Fruit fly (Drosophila melanogaster) whole organism, embryonic: ENCODE results near the gene dob.

Experiments
- Atf6 ChIP-seq: fragments of 200-800 bp; sonication (Bioruptor generic); IDR thresholded peaks from 2 replicates; pipeline ENCODE4 v1.3.6; 2022; ENCODE audit warnings: missing biosample characterization, missing genetic modification characterization
- Awh ChIP-seq: fragments of 200-800 bp; sonication (Bioruptor generic); IDR thresholded peaks from 2 replicates; pipeline ENCODE4, ENCODE4 v1.3.6; 2022; ENCODE audit warnings: missing biosample characterization, missing genetic modification characterization
- Bgb ChIP-seq: fragments of 200-800 bp; sonication (Bioruptor generic); IDR thresholded peaks from 2 replicates; pipeline ENCODE4 v1.3.6; 2022; ENCODE audit warnings: missing biosample characterization, missing genetic modification characterization; ENCODE audit not compliant: partially characterized antibody
- CG10147 ChIP-seq: fragments of 200-800 bp; sonication (Bioruptor generic); optimal IDR thresholded peaks from 2 replicates; lab custom pipeline; 2019; ENCODE audit warnings: missing biosample characterization, mild to moderate bottlenecking, missing genetic modification characterization, moderate library complexity
- CG11085 ChIP-seq: fragments of 200-800 bp; sonication (Bioruptor generic); IDR thresholded peaks from 2 replicates; pipeline ENCODE4 v1.3.6; 2022; ENCODE audit warnings: missing biosample characterization, missing genetic modification characterization
- CG12071 ChIP-seq: fragments of 200-800 bp; sonication (Bioruptor generic); optimal IDR thresholded peaks from 3 replicates; lab custom pipeline; 2018; ENCODE audit warnings: missing biosample characterization, mild to moderate bottlenecking, missing genetic modification characterization
- CG13624 ChIP-seq: fragments of 200-800 bp; sonication (Bioruptor generic); optimal IDR thresholded peaks from 2 replicates; lab custom pipeline; 2016; ENCODE audit warnings: missing biosample characterization, missing genetic modification characterization
- CG1603 ChIP-seq: fragments of 200-800 bp; sonication (Bioruptor generic); optimal IDR thresholded peaks from 2 replicates; lab custom pipeline; 2019; ENCODE audit warnings: missing biosample characterization, mild to moderate bottlenecking, missing genetic modification characterization, moderate library complexity
- CG16815 ChIP-seq: fragments of 200-800 bp; sonication (Bioruptor generic); optimal IDR thresholded peaks from 3 replicates; lab custom pipeline; 2017; ENCODE audit warnings: missing biosample characterization, mild to moderate bottlenecking, missing genetic modification characterization
- CG17829 ChIP-seq: fragments of 200-800 bp; optimal IDR thresholded peaks from 2 replicates; lab custom pipeline; 2019; ENCODE audit warnings: missing biosample characterization, mild to moderate bottlenecking, missing genetic modification characterization, moderate library complexity
- CG1832 ChIP-seq: fragments of 200-800 bp; sonication (Bioruptor generic); optimal IDR thresholded peaks from 2 replicates; lab custom pipeline; 2017; ENCODE audit warnings: missing biosample characterization, mild to moderate bottlenecking, missing genetic modification characterization, inconsistent platforms
- CG2199 ChIP-seq: fragments of 200-800 bp; sonication (Bioruptor generic); IDR thresholded peaks from 3 replicates; pipeline ENCODE4 v1.3.6; 2022; ENCODE audit warnings: missing biosample characterization, missing genetic modification characterization
- CG2712 ChIP-seq: fragments of 200-800 bp; optimal IDR thresholded peaks from 3 replicates; lab custom pipeline; 2019; ENCODE audit warnings: missing biosample characterization, mild to moderate bottlenecking, missing genetic modification characterization, moderate library complexity
- CG2875 ChIP-seq: fragments of 200-800 bp; sonication (Bioruptor generic); optimal IDR thresholded peaks from 2 replicates; lab custom pipeline; 2017; ENCODE audit warnings: missing biosample characterization, mild to moderate bottlenecking, missing genetic modification characterization, missing genetic modification reagents
- CG32767 ChIP-seq: fragments of 200-800 bp; sonication (Bioruptor generic); IDR thresholded peaks from 2 replicates; pipeline ENCODE4 v1.3.6; 2022; ENCODE audit warnings: missing biosample characterization, missing genetic modification characterization
- CG4360 ChIP-seq: fragments of 200-800 bp; sonication (Bioruptor generic); IDR thresholded peaks from 2 replicates; pipeline ENCODE4 v1.3.6; 2022; ENCODE audit warnings: missing biosample characterization, missing genetic modification characterization
- CG6683 ChIP-seq: fragments of 200-800 bp; sonication (Bioruptor generic); optimal IDR thresholded peaks from 2 replicates; lab custom pipeline; 2017; ENCODE audit warnings: missing biosample characterization, mild to moderate bottlenecking, missing genetic modification characterization, missing genetic modification reagents
- CG7839 ChIP-seq: fragments of 200-800 bp; sonication (Bioruptor generic); optimal IDR thresholded peaks from 3 replicates; lab custom pipeline; 2018; ENCODE audit warnings: missing biosample characterization, mild to moderate bottlenecking, missing genetic modification characterization, moderate library complexity
- CG8290 ChIP-seq, 3 experiments: fragments of 200-800 bp; sonication (Bioruptor generic); optimal IDR thresholded peaks; 2 replicates each; lab custom pipeline; 2016 to 2019; ENCODE audit warnings: missing biosample characterization in 3 of 3, missing genetic modification characterization in 3 of 3, mild to moderate bottlenecking in 2 of 3, moderate library complexity in 1 of 3
- CG8944 ChIP-seq: fragments of 200-800 bp; sonication (Bioruptor generic); optimal IDR thresholded peaks from 3 replicates; lab custom pipeline; 2016; ENCODE audit warnings: missing biosample characterization, missing genetic modification characterization
- CG9609 ChIP-seq: fragments of 200-800 bp; sonication (Bioruptor generic); optimal IDR thresholded peaks from 3 replicates; lab custom pipeline; 2016; ENCODE audit warnings: missing biosample characterization, missing genetic modification characterization
- CG9727 ChIP-seq: fragments of 200-800 bp; sonication (Bioruptor generic); optimal IDR thresholded peaks from 3 replicates; lab custom pipeline; 2017; ENCODE audit warnings: missing biosample characterization, mild to moderate bottlenecking, missing genetic modification characterization
- CG9932 ChIP-seq: fragments of 200-800 bp; sonication (Bioruptor generic); IDR thresholded peaks from 2 replicates; pipeline ENCODE4 v1.3.6; 2022; ENCODE audit warnings: missing biosample characterization, missing genetic modification characterization
- Ets97D ChIP-seq: fragments of 200-800 bp; sonication (Bioruptor generic); optimal IDR thresholded peaks from 3 replicates; lab custom pipeline; 2016; ENCODE audit warnings: missing biosample characterization, missing genetic modification characterization
- HLH54F ChIP-seq: fragments of 200-800 bp; sonication (Bioruptor generic); optimal IDR thresholded peaks from 3 replicates; lab custom pipeline; 2016; ENCODE audit warnings: missing biosample characterization, missing genetic modification characterization
- MESR4 ChIP-seq: fragments of 200-800 bp; sonication (Bioruptor generic); optimal IDR thresholded peaks from 2 replicates; lab custom pipeline; 2018; ENCODE audit warnings: missing biosample characterization, mild to moderate bottlenecking, missing genetic modification characterization, moderate library complexity
- Neu2 ChIP-seq: fragments of 200-800 bp; sonication (Bioruptor generic); optimal IDR thresholded peaks from 3 replicates; lab custom pipeline; 2016; ENCODE audit warnings: missing biosample characterization, missing genetic modification characterization, borderline replicate concordance
- Rfx ChIP-seq: fragments of 200-800 bp; sonication (Bioruptor generic); IDR thresholded peaks from 2 replicates; pipeline ENCODE4 v1.3.6; 2022; ENCODE audit warnings: missing biosample characterization, missing genetic modification characterization
- Trl ChIP-seq, 3 experiments: fragments of >200 bp in 2 of 3; fragments of 200-800 bp in 1 of 3; sonication (Bioruptor generic) in 1 of 3; optimal IDR thresholded peaks; 2 replicates in 1 of 3; 3 replicates in 2 of 3; lab custom pipeline; 2016 to 2017; ENCODE audit warnings: missing biosample characterization in 1 of 3, missing genetic modification characterization in 1 of 3
- ab ChIP-seq: fragments of 200-800 bp; sonication (Bioruptor generic); optimal IDR thresholded peaks from 2 replicates; lab custom pipeline; 2016; ENCODE audit warnings: missing biosample characterization, missing genetic modification characterization
- cas ChIP-seq: fragments of 200-800 bp; sonication (Bioruptor generic); IDR thresholded peaks from 2 replicates; pipeline ENCODE4 v1.3.6; 2022; ENCODE audit warnings: missing biosample characterization, missing genetic modification characterization
- corto ChIP-seq: fragments of 200-800 bp; sonication (Bioruptor generic); optimal IDR thresholded peaks from 2 replicates; lab custom pipeline; 2016; ENCODE audit warnings: missing biosample characterization, mild to moderate bottlenecking, missing genetic modification characterization, moderate library complexity
- danr ChIP-seq: fragments of 200-800 bp; sonication (Bioruptor generic); IDR thresholded peaks from 2 replicates; pipeline ENCODE4 v1.3.6; 2022; ENCODE audit warnings: missing biosample characterization, missing genetic modification characterization
- ewg ChIP-seq: fragments of 200-800 bp; sonication (Bioruptor generic); optimal IDR thresholded peaks from 3 replicates; lab custom pipeline; 2017; ENCODE audit warnings: mild to moderate bottlenecking, missing biosample characterization, missing genetic modification reagents, missing genetic modification characterization
- fd3F ChIP-seq: fragments of 200-800 bp; sonication (Bioruptor generic); optimal IDR thresholded peaks from 2 replicates; lab custom pipeline; 2018; ENCODE audit warnings: missing biosample characterization, mild to moderate bottlenecking, missing genetic modification characterization, moderate library complexity
- fru ChIP-seq: fragments of >200 bp; optimal IDR thresholded peaks from 2 replicates; lab custom pipeline; 2017
- gem ChIP-seq: fragments of 200-800 bp; sonication (Bioruptor generic); optimal IDR thresholded peaks from 2 replicates; lab custom pipeline; 2019; ENCODE audit warnings: missing biosample characterization, mild to moderate bottlenecking, missing genetic modification characterization, moderate library complexity
- gro ChIP-seq: fragments of 200-800 bp; sonication (Bioruptor generic); optimal IDR thresholded peaks from 2 replicates; lab custom pipeline; 2016; ENCODE audit warnings: missing biosample characterization, missing genetic modification characterization
- kni ChIP-seq: fragments of 200-800 bp; sonication (Bioruptor generic); optimal IDR thresholded peaks from 3 replicates; lab custom pipeline; 2017; ENCODE audit warnings: mild to moderate bottlenecking, missing biosample characterization, missing genetic modification reagents, missing genetic modification characterization
- lola ChIP-seq, 3 experiments: fragments of >200 bp in 2 of 3; fragments of 200-800 bp in 1 of 3; sonication (Bioruptor generic) in 1 of 3; optimal IDR thresholded peaks; 2 replicates each; lab custom pipeline; 2017 to 2019; ENCODE audit warnings: missing biosample characterization in 3 of 3, missing genetic modification characterization in 3 of 3, mild to moderate bottlenecking in 1 of 3, moderate library complexity in 1 of 3
- lov ChIP-seq, 2 experiments: fragments of 200-800 bp in 1 of 2; fragments of >200 bp in 1 of 2; sonication (Bioruptor generic) in 1 of 2; IDR thresholded peaks in 1 of 2; optimal IDR thresholded peaks in 1 of 2; 2 replicates in 1 of 2; 3 replicates in 1 of 2; pipeline versions ENCODE4 v1.3.6 to Lab custom; 2017 to 2022; ENCODE audit warnings: missing biosample characterization in 1 of 2, missing genetic modification characterization in 1 of 2
- phol ChIP-seq: fragments of 200-800 bp; sonication (Bioruptor generic); optimal IDR thresholded peaks from 3 replicates; lab custom pipeline; 2018; ENCODE audit warnings: missing biosample characterization, mild to moderate bottlenecking, missing genetic modification characterization, moderate library complexity
- pita ChIP-seq: fragments of 200-800 bp; sonication (Bioruptor generic); optimal IDR thresholded peaks from 2 replicates; lab custom pipeline; 2017; ENCODE audit warnings: missing biosample characterization, mild to moderate bottlenecking, missing genetic modification characterization
- sim ChIP-seq: fragments of 200-800 bp; sonication (Bioruptor generic); IDR thresholded peaks from 2 replicates; pipeline ENCODE4 v1.3.6; 2022; ENCODE audit warnings: missing biosample characterization, missing genetic modification characterization
- slbo ChIP-seq: fragments of 200-800 bp; sonication (Bioruptor generic); IDR thresholded peaks from 2 replicates; pipeline ENCODE4 v1.3.6; 2022; ENCODE audit warnings: missing biosample characterization, missing genetic modification characterization
- tin ChIP-seq: fragments of 200-800 bp; sonication (Bioruptor generic); optimal IDR thresholded peaks from 3 replicates; lab custom pipeline; 2016; ENCODE audit warnings: missing biosample characterization, missing genetic modification characterization
- toy ChIP-seq: fragments of 200-800 bp; sonication (Bioruptor generic); IDR thresholded peaks from 2 replicates; pipeline ENCODE4 v1.3.6; 2022; ENCODE audit warnings: missing biosample characterization, missing genetic modification characterization
- twi ChIP-seq: fragments of 200-800 bp; optimal IDR thresholded peaks from 2 replicates; lab custom pipeline; 2019; ENCODE audit warnings: missing biosample characterization, mild to moderate bottlenecking, missing genetic modification characterization, moderate library complexity
- wdn ChIP-seq: fragments of 200-800 bp; sonication (Bioruptor generic); IDR thresholded peaks from 2 replicates; pipeline ENCODE4 v1.3.6; 2022; ENCODE audit warnings: missing biosample characterization, missing genetic modification characterization

dob gene

dm6 chrX:15066374-15067057 lies at the start of gene dob, which contains the start of gene opm:
Gene dob (plus strand): TSS chrX:15067007.
Gene opm (minus strand): TSS chrX:15066432.
- peak; percentile 13 for TF ChIP-seq CG1603 (tag; lab: Kevin White, UChicago)
- TF ChIP-seq CG9932 (GFP tag; lab: Robert Waterston, UW), result no peak
- no peak for TF ChIP-seq Neu2
- peak; percentile 20 for TF ChIP-seq CG10147
- no peak for TF ChIP-seq kni (GFP tag; lab: Kevin White, UChicago)
- peak; percentile 61 for TF ChIP-seq gem
- TF ChIP-seq CG12071 (GFP tag; lab: Kevin White, UChicago), result no peak
- TF ChIP-seq CG2875 (GFP tag; lab: Kevin White, UChicago), result no peak
- TF ChIP-seq CG1832 (GFP tag; lab: Kevin White, UChicago), result no peak
- no peak for TF ChIP-seq ewg (GFP tag; lab: Kevin White, UChicago)
- TF ChIP-seq CG6683 (GFP tag; lab: Kevin White, UChicago), result no peak
- TF ChIP-seq lov (optimal IDR thresholded peaks at IDR 0.05; lab: Kevin White, UChicago), result no peak
- TF ChIP-seq lov (GFP tag; IDR thresholded peaks at IDR 0.05; lab: Robert Waterston, UW), result no peak
- TF ChIP-seq wdn (GFP tag; lab: Robert Waterston, UW), result no peak
- no peak for TF ChIP-seq CG16815 (GFP tag; lab: Kevin White, UChicago)
- no peak for TF ChIP-seq Atf6 (GFP tag; lab: Robert Waterston, UW)
- TF ChIP-seq corto (GFP tag; lab: Kevin White, UChicago), result no peak
- TF ChIP-seq gro, result no peak
- peak; percentile 35 for TF ChIP-seq CG17829 (tag; lab: Kevin White, UChicago)
- TF ChIP-seq pita (GFP tag; lab: Kevin White, UChicago), result no peak
- no peak for TF ChIP-seq CG4360 (GFP tag; lab: Robert Waterston, UW)
- TF ChIP-seq MESR4 (GFP tag; lab: Kevin White, UChicago), result no peak
- TF ChIP-seq CG8290 (GFP tag; optimal IDR thresholded peaks at IDR 0.05; lab: Kevin White, UChicago), result no peak
- TF ChIP-seq CG8290 (tag; optimal IDR thresholded peaks at IDR 0.05; lab: Kevin White, UChicago), result no peak
- TF ChIP-seq Ets97D (GFP tag; lab: Kevin White, UChicago), result peak; percentile 39
- TF ChIP-seq toy (GFP tag; lab: Robert Waterston, UW), result no peak
- TF ChIP-seq lola (GFP tag; optimal IDR thresholded peaks at IDR 0.05; lab: Kevin White, UChicago), result peak in 1 of 3 experiments; percentile 43
- no peak for TF ChIP-seq Bgb (GFP tag; lab: Robert Waterston, UW)
- TF ChIP-seq twi (tag; lab: Kevin White, UChicago), result no peak
- TF ChIP-seq ab (GFP tag; lab: Kevin White, UChicago), result no peak
- TF ChIP-seq Trl (optimal IDR thresholded peaks at IDR 0.05; lab: Kevin White, UChicago), result no peak
- TF ChIP-seq Trl (GFP tag; optimal IDR thresholded peaks at IDR 0.05; lab: Kevin White, UChicago), result no peak
- no peak for TF ChIP-seq CG32767
- no peak for TF ChIP-seq cas (GFP tag; lab: Robert Waterston, UW)
- TF ChIP-seq Rfx (GFP tag; lab: Robert Waterston, UW), result 0 out of 2 replicates have a peak, but pooled peaks have one; percentile 7
- TF ChIP-seq tin, result no peak
- no peak for TF ChIP-seq Awh (GFP tag; lab: Robert Waterston, UW)
- TF ChIP-seq CG9727 (GFP tag; lab: Kevin White, UChicago), result no peak
- no peak; the same call in 1 of the 2 replicates for TF ChIP-seq slbo
- no peak for TF ChIP-seq danr (GFP tag; lab: Robert Waterston, UW)
- no peak for TF ChIP-seq fru (lab: Kevin White, UChicago)
- no peak for TF ChIP-seq CG2199 (GFP tag; lab: Robert Waterston, UW)
- no peak for TF ChIP-seq HLH54F
- TF ChIP-seq fd3F (GFP tag; lab: Kevin White, UChicago), result no peak
- peak; percentile 33 for TF ChIP-seq CG2712
- no peak for TF ChIP-seq CG9609
- TF ChIP-seq CG11085 (GFP tag; lab: Robert Waterston, UW), result no peak
- TF ChIP-seq CG8944 (GFP tag; lab: Kevin White, UChicago), result no peak
- peak; percentile 68 for TF ChIP-seq phol (tag; lab: Kevin White, UChicago)
- peak; percentile 42 for TF ChIP-seq CG7839 (tag; lab: Kevin White, UChicago)
- no peak for TF ChIP-seq sim (GFP tag; lab: Robert Waterston, UW)
- no peak for TF ChIP-seq CG13624 (GFP tag; lab: Kevin White, UChicago)
